Fruit fly (Drosophila melanogaster): Measurements from ENCODE around the gene beat-VII.

DNA sequence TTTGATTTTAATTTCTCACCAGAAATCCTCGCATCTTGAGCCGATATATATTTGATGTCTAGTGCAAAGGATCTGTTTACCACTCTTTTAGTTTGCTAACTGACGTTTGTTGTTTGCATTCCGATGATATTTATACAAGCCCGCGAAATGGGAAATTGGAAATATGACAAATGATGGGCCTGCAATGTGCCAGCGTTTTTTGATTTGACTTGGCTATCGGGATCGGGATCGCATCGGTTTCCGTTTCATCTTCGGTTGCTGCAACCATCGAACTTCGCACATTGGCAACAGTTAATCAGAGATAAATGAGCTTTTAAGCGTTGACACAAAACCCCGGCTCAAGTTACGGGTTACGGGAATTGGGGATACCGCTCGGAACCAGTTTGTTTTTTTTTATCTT is 11.7 kb upstream of the beat-VII start, which contains the start of gene TwdlQ:
- TF ChIP-seq CG8159 (tag; optimal IDR thresholded peaks at IDR 0.05) (no peak), Snoo (tag; optimal IDR thresholded peaks at IDR 0.05) (no peak), CG15710 (tag; optimal IDR thresholded peaks at IDR 0.05) (no peak), D1 (tag; optimal IDR thresholded peaks at IDR 0.05) (no peak), CG9948 (tag; optimal IDR thresholded peaks at IDR 0.05) (no peak), fd96Ca (GFP tag; IDR thresholded peaks at IDR 0.05) (no peak), CG8301 (tag; optimal IDR thresholded peaks at IDR 0.05) (no peak), CG4496 (GFP tag; IDR thresholded peaks at IDR 0.05) (no peak), gl (tag; optimal IDR thresholded peaks at IDR 0.05) (no peak), Ets98B (GFP tag; IDR thresholded peaks at IDR 0.05) (no peak), CG10348 (GFP tag; IDR thresholded peaks at IDR 0.05) (no peak)

All from whole organism, pupa.